Fruit fly (Drosophila melanogaster): Measurements from ENCODE around the gene Ing3.

The Ing3 gene

dm6 chrX:18657012-18657411 is 4.1 kb upstream of the Ing3 start, which contains the start of gene CG6659:
CG6659 (minus strand) TSS chrX:18657286.
- TF ChIP-seq eg (GFP tag; IDR thresholded peaks at IDR 0.05) (0 out of 3 replicates have a peak, but pooled peaks have one; percentile 14), CG8632 (GFP tag; optimal IDR thresholded peaks at IDR 0.05) (no peak), salr (GFP tag; optimal IDR thresholded peaks at IDR 0.05) (no peak), CG1621 (tag; optimal IDR thresholded peaks at IDR 0.05) (peak; percentile 17), Lpt (GFP tag; optimal IDR thresholded peaks at IDR 0.05) (no peak), CG10631 (GFP tag; optimal IDR thresholded peaks at IDR 0.05) (no peak)

- no peak for TF ChIP-seq svp (GFP tag)
- no peak for TF ChIP-seq OdsH (GFP tag; optimal IDR thresholded peaks at IDR 0.05)
- TF ChIP-seq CG6854 (GFP tag; optimal IDR thresholded peaks at IDR 0.05): no peak
- TF ChIP-seq dsx (GFP tag; optimal IDR thresholded peaks at IDR 0.05; ENCODE audit: poor library complexity, severe bottlenecking): peak; percentile 19
- peak; percentile 33 for TF ChIP-seq Sox14 (GFP tag; optimal IDR thresholded peaks at IDR 0.05)
- TF ChIP-seq CG8632 (GFP tag; optimal IDR thresholded peaks at IDR 0.05): no peak
- no peak for TF ChIP-seq Eip75B (GFP tag; optimal IDR thresholded peaks at IDR 0.05)
- TF ChIP-seq Blimp-1 (GFP tag; optimal IDR thresholded peaks at IDR 0.05): no peak
Measured at dm6 chrX:18650252-18650651, 2.6 kb downstream of the Ing3 start, which contains the start of gene Hou. Hou (minus strand) TSS chrX:18650444.

dm6 chrX:18647961-18648360 is 4.9 kb downstream of the Ing3 start, which contains the start of gene Nup35:
Nup35 (plus strand) TSS chrX:18648182.
- TF ChIP-seq Eip78C (GFP tag): peak; percentile 12
- TF ChIP-seq lz (GFP tag; optimal IDR thresholded peaks at IDR 0.05): no peak
- TF ChIP-seq svp (GFP tag): peak; percentile 18

dm6 chrX:18646855-18647699 is 5.8 kb downstream of the Ing3 start, which contains the start of gene Rip11:
Rip11 (minus strand) TSS chrX:18647648.
- TF ChIP-seq CG15336 (GFP tag; IDR thresholded peaks at IDR 0.05) (peak; percentile 78), CG10631 (GFP tag; optimal IDR thresholded peaks at IDR 0.05) (no peak), CG6276 (GFP tag; optimal IDR thresholded peaks at IDR 0.05) (no peak), vri (GFP tag; optimal IDR thresholded peaks at IDR 0.05) (peak; percentile 61), Ets21C (GFP tag; optimal IDR thresholded peaks at IDR 0.05) (peak; percentile 42), CG1621 (tag; optimal IDR thresholded peaks at IDR 0.05) (peak; percentile 73), Hr4 (GFP tag; optimal IDR thresholded peaks at IDR 0.05) (no peak), CG16779 (tag; optimal IDR thresholded peaks at IDR 0.05) (peak; percentile 76), CG11294 (GFP tag; IDR thresholded peaks at IDR 0.05) (no peak), CG11902 (GFP tag; optimal IDR thresholded peaks at IDR 0.05) (no peak), fd85E (GFP tag; optimal IDR thresholded peaks at IDR 0.05) (peak; percentile 59), OdsH (GFP tag; optimal IDR thresholded peaks at IDR 0.05) (no peak), Sox14 (GFP tag; optimal IDR thresholded peaks at IDR 0.05) (peak; percentile 56), lz (GFP tag; optimal IDR thresholded peaks at IDR 0.05) (peak; percentile 68), Sox15 (GFP tag; optimal IDR thresholded peaks at IDR 0.05) (no peak), pdm3 (GFP tag; optimal IDR thresholded peaks at IDR 0.05) (peak; percentile 77), Hr38 (GFP tag; optimal IDR thresholded peaks at IDR 0.05) (peak; percentile 13), cyc (GFP tag; optimal IDR thresholded peaks at IDR 0.05) (peak; percentile 59), fd59A (GFP tag; optimal IDR thresholded peaks at IDR 0.05) (peak; percentile 53), fkh (GFP tag; optimal IDR thresholded peaks at IDR 0.05) (no peak), CG4318 (GFP tag; optimal IDR thresholded peaks at IDR 0.05) (no peak), eg (GFP tag; IDR thresholded peaks at IDR 0.05) (peak; percentile 93), Blimp-1 (GFP tag; optimal IDR thresholded peaks at IDR 0.05) (peak; percentile 95), CG3919 (GFP tag; optimal IDR thresholded peaks at IDR 0.05) (peak; percentile 81), CG34406 (GFP tag; optimal IDR thresholded peaks at IDR 0.05) (peak; percentile 61), CG6792 (GFP tag; optimal IDR thresholded peaks at IDR 0.05) (peak; percentile 76), topi (GFP tag; optimal IDR thresholded peaks at IDR 0.05) (peak; percentile 73), CG3032 (tag; optimal IDR thresholded peaks at IDR 0.05) (peak; percentile 49), esn (GFP tag; optimal IDR thresholded peaks at IDR 0.05) (peak; percentile 79), CG32006 (GFP tag; optimal IDR thresholded peaks at IDR 0.05) (peak; percentile 66), Gug (GFP tag; IDR thresholded peaks at IDR 0.05) (peak; percentile 53), Sox102F (GFP tag; optimal IDR thresholded peaks at IDR 0.05) (peak; percentile 69), dsx (GFP tag; optimal IDR thresholded peaks at IDR 0.05; ENCODE audit: poor library complexity, severe bottlenecking) (peak; percentile 63), Eip78C (GFP tag) (peak; percentile 93), Eip75B (GFP tag; optimal IDR thresholded peaks at IDR 0.05) (peak; percentile 86), achi (GFP tag; optimal IDR thresholded peaks at IDR 0.05) (peak; percentile 71), CG7368 (GFP tag; optimal IDR thresholded peaks at IDR 0.05) (peak; percentile 68)
